Fruit fly (Drosophila melanogaster) whole organism, embryonic: Measurements from ENCODE around the gene CG17028.
A peak's percentile ranks its signal among the peaks of the same experiment; 100 is the strongest.

ENCODE experiments used
- B-H1 ChIP-seq: fragments of 200-800 bp; sonication (Bioruptor generic); IDR thresholded peaks from 3 replicates; pipeline ENCODE4 v1.3.6; 2022; ENCODE audit warnings: missing biosample characterization, missing genetic modification characterization
- CG10431 ChIP-seq: fragments of 200-800 bp; sonication (Bioruptor generic); optimal IDR thresholded peaks from 3 replicates; lab custom pipeline; 2018; ENCODE audit warnings: missing biosample characterization, mild to moderate bottlenecking, missing genetic modification characterization
- CG11093 ChIP-seq: fragments of 200-800 bp; sonication (Bioruptor generic); IDR thresholded peaks from 3 replicates; pipeline ENCODE4 v1.3.6; 2022; ENCODE audit warnings: missing biosample characterization, missing genetic modification characterization
- CG11456 ChIP-seq: fragments of 200-800 bp; sonication (Bioruptor generic); IDR thresholded peaks from 3 replicates; pipeline ENCODE4 v1.3.6; 2022; ENCODE audit warnings: missing biosample characterization, missing genetic modification characterization
- CG12104 ChIP-seq: fragments of 200-800 bp; sonication (Bioruptor generic); optimal IDR thresholded peaks from 3 replicates; lab custom pipeline; 2016; ENCODE audit warnings: missing biosample characterization, missing genetic modification characterization
- CG15601 ChIP-seq: fragments of 200-800 bp; sonication (Bioruptor generic); optimal IDR thresholded peaks from 3 replicates; lab custom pipeline; 2019; ENCODE audit warnings: missing biosample characterization, mild to moderate bottlenecking, missing genetic modification characterization, moderate library complexity
- CG1603 ChIP-seq: fragments of 200-800 bp; sonication (Bioruptor generic); optimal IDR thresholded peaks from 2 replicates; lab custom pipeline; 2019; ENCODE audit warnings: missing biosample characterization, mild to moderate bottlenecking, missing genetic modification characterization, moderate library complexity
- CG17186 ChIP-seq: fragments of 200-800 bp; sonication (Bioruptor generic); optimal IDR thresholded peaks from 3 replicates; lab custom pipeline; 2017; ENCODE audit warnings: missing biosample characterization, missing genetic modification reagents, missing genetic modification characterization
- CG17829 ChIP-seq: fragments of 200-800 bp; optimal IDR thresholded peaks from 2 replicates; lab custom pipeline; 2019; ENCODE audit warnings: missing biosample characterization, mild to moderate bottlenecking, missing genetic modification characterization, moderate library complexity
- CG18011 ChIP-seq: fragments of 200-800 bp; sonication (Bioruptor generic); optimal IDR thresholded peaks from 2 replicates; lab custom pipeline; 2017; ENCODE audit warnings: missing biosample characterization, missing genetic modification characterization, mild to moderate bottlenecking, moderate library complexity, missing genotype
- CG2120 ChIP-seq: fragments of 200-800 bp; sonication (Bioruptor generic); optimal IDR thresholded peaks from 3 replicates; lab custom pipeline; 2016; ENCODE audit warnings: missing biosample characterization, missing genetic modification characterization
- CG2712 ChIP-seq: fragments of 200-800 bp; optimal IDR thresholded peaks from 3 replicates; lab custom pipeline; 2019; ENCODE audit warnings: missing biosample characterization, mild to moderate bottlenecking, missing genetic modification characterization, moderate library complexity
- CG2889 ChIP-seq: fragments of 200-800 bp; sonication (Bioruptor generic); IDR thresholded peaks from 3 replicates; pipeline ENCODE4 v1.3.6; 2022; ENCODE audit warnings: missing biosample characterization, missing genetic modification characterization
- CG3726 ChIP-seq: fragments of 200-800 bp; sonication (Bioruptor generic); IDR thresholded peaks from 3 replicates; pipeline ENCODE4, ENCODE4 v1.3.6; 2022; ENCODE audit warnings: missing biosample characterization, missing genetic modification characterization
- CG6254 ChIP-seq: fragments of 200-800 bp; sonication (Bioruptor generic); optimal IDR thresholded peaks from 3 replicates; lab custom pipeline; 2017; ENCODE audit warnings: mild to moderate bottlenecking, missing biosample characterization, missing genetic modification reagents, missing genetic modification characterization
- CG6654 ChIP-seq: fragments of 200-800 bp; sonication (Bioruptor generic); optimal IDR thresholded peaks from 2 replicates; lab custom pipeline; 2017; ENCODE audit warnings: missing biosample characterization, mild to moderate bottlenecking, missing genetic modification characterization
- CG7987 ChIP-seq: fragments of 200-800 bp; sonication (Bioruptor generic); optimal IDR thresholded peaks from 2 replicates; lab custom pipeline; 2018; ENCODE audit warnings: missing biosample characterization, mild to moderate bottlenecking, missing genetic modification characterization, moderate library complexity
- CG9609 ChIP-seq: fragments of 200-800 bp; sonication (Bioruptor generic); optimal IDR thresholded peaks from 3 replicates; lab custom pipeline; 2016; ENCODE audit warnings: missing biosample characterization, missing genetic modification characterization
- CG9876 ChIP-seq: fragments of 200-800 bp; sonication (Bioruptor generic); optimal IDR thresholded peaks from 2 replicates; lab custom pipeline; 2016; ENCODE audit warnings: missing biosample characterization, missing genetic modification characterization
- CkIIα-i1 ChIP-seq: fragments of 200-800 bp; sonication (Bioruptor generic); IDR thresholded peaks from 2 replicates; pipeline ENCODE4 v1.3.6; 2022; ENCODE audit warnings: missing biosample characterization, missing genetic modification characterization
- D19A ChIP-seq: fragments of 200-800 bp; optimal IDR thresholded peaks from 3 replicates; lab custom pipeline; 2019; ENCODE audit warnings: missing biosample characterization, mild to moderate bottlenecking, missing genetic modification characterization, moderate library complexity
- Eip74EF ChIP-seq, 2 experiments: fragments of 200-800 bp in 1 of 2; fragments of >200 bp in 1 of 2; sonication (Bioruptor generic) in 1 of 2; optimal IDR thresholded peaks; 2 replicates each; lab custom pipeline; 2017 to 2019; ENCODE audit warnings: missing biosample characterization in 2 of 2, missing genetic modification characterization in 2 of 2, mild to moderate bottlenecking in 1 of 2, moderate library complexity in 1 of 2
- Gug ChIP-seq: fragments of 200-800 bp; sonication (Bioruptor generic); IDR thresholded peaks from 4 replicates; pipeline ENCODE4 v1.3.6; 2022; ENCODE audit warnings: missing biosample characterization, missing genetic modification characterization
- Hr3 ChIP-seq: fragments of 200-800 bp; sonication (Bioruptor generic); optimal IDR thresholded peaks from 3 replicates; lab custom pipeline; 2016; ENCODE audit warnings: missing biosample characterization, missing genetic modification characterization
- Hr51 ChIP-seq, 2 experiments: fragments of 200-800 bp; sonication (Bioruptor generic); optimal IDR thresholded peaks; 2 replicates in 1 of 2; 3 replicates in 1 of 2; lab custom pipeline; 2016 to 2018; ENCODE audit warnings: missing biosample characterization in 2 of 2, missing genetic modification characterization in 2 of 2, mild to moderate bottlenecking in 1 of 2, moderate library complexity in 1 of 2
- Nf-YC ChIP-seq: fragments of 200-800 bp; optimal IDR thresholded peaks from 3 replicates; lab custom pipeline; 2019; ENCODE audit warnings: missing biosample characterization, mild to moderate bottlenecking, missing genetic modification characterization, moderate library complexity
- Oaz ChIP-seq: fragments of 200-800 bp; sonication (Bioruptor generic); IDR thresholded peaks from 2 replicates; pipeline ENCODE4 v1.3.6; 2022; ENCODE audit warnings: missing biosample characterization, missing genetic modification characterization
- Ravus ChIP-seq: fragments of 200-800 bp; sonication (Bioruptor generic); IDR thresholded peaks from 2 replicates; pipeline ENCODE4 v1.3.6; 2022; ENCODE audit warnings: missing biosample characterization, missing genetic modification characterization
- Six4 ChIP-seq: fragments of 200-800 bp; sonication (Bioruptor generic); optimal IDR thresholded peaks from 2 replicates; lab custom pipeline; 2016; ENCODE audit warnings: missing biosample characterization, missing genetic modification characterization
- Spps ChIP-seq: fragments of 200-800 bp; sonication (Bioruptor generic); optimal IDR thresholded peaks from 2 replicates; lab custom pipeline; 2018; ENCODE audit warnings: missing biosample characterization, mild to moderate bottlenecking, missing genetic modification characterization
- ase ChIP-seq: fragments of 200-800 bp; sonication (Bioruptor generic); IDR thresholded peaks from 3 replicates; pipeline ENCODE4 v1.3.6; 2022; ENCODE audit warnings: missing biosample characterization, missing genetic modification characterization
- bsh ChIP-seq, 2 experiments: fragments of 200-800 bp; sonication (Bioruptor generic); optimal IDR thresholded peaks; 2 replicates each; lab custom pipeline; 2017 to 2018; ENCODE audit warnings: mild to moderate bottlenecking in 2 of 2, missing biosample characterization in 2 of 2, missing genetic modification characterization in 2 of 2, moderate library complexity in 1 of 2
- chn ChIP-seq: fragments of 200-800 bp; sonication (Bioruptor generic); optimal IDR thresholded peaks from 2 replicates; lab custom pipeline; 2016; ENCODE audit warnings: missing biosample characterization, missing genetic modification characterization
- dati ChIP-seq: fragments of 200-800 bp; sonication (Bioruptor generic); IDR thresholded peaks from 2 replicates; pipeline ENCODE4 v1.3.6; 2022; ENCODE audit warnings: missing biosample characterization, missing genetic modification characterization
- esg ChIP-seq: fragments of 200-800 bp; sonication (Bioruptor generic); conservative IDR thresholded peaks from 2 replicates; pipeline ENCODE4 v1.3.6; 2022; ENCODE audit warnings: missing biosample characterization, missing genetic modification characterization
- eve ChIP-seq, 2 experiments: fragments of >200 bp; optimal IDR thresholded peaks; 2 replicates each; lab custom pipeline; 2017; ENCODE audit warnings: missing biosample characterization in 2 of 2, missing genetic modification characterization in 2 of 2
- exex ChIP-seq: fragments of 200-800 bp; sonication (Bioruptor generic); optimal IDR thresholded peaks from 4 replicates; lab custom pipeline; 2018; ENCODE audit warnings: missing biosample characterization, mild to moderate bottlenecking, missing genetic modification characterization, moderate library complexity
- gce ChIP-seq: fragments of 200-800 bp; sonication (Bioruptor generic); IDR thresholded peaks from 3 replicates; pipeline ENCODE4 v1.3.6; 2022; ENCODE audit warnings: missing biosample characterization, missing genetic modification characterization
- luna ChIP-seq: fragments of 200-800 bp; sonication (Bioruptor generic); optimal IDR thresholded peaks from 2 replicates; lab custom pipeline; 2016; ENCODE audit warnings: missing biosample characterization, missing genetic modification characterization
- mirr ChIP-seq: fragments of 200-800 bp; sonication (Bioruptor generic); optimal IDR thresholded peaks from 3 replicates; lab custom pipeline; 2018; ENCODE audit warnings: missing biosample characterization, mild to moderate bottlenecking, missing genetic modification characterization
- otp ChIP-seq: fragments of 200-800 bp; sonication (Bioruptor generic); IDR thresholded peaks from 3 replicates; pipeline ENCODE4, ENCODE4 v1.3.6; 2022; ENCODE audit warnings: missing biosample characterization, missing genetic modification characterization
- p53 ChIP-seq: fragments of 200-800 bp; sonication (Bioruptor generic); optimal IDR thresholded peaks from 2 replicates; lab custom pipeline; 2016; ENCODE audit warnings: missing biosample characterization, missing genetic modification characterization
- phol ChIP-seq: fragments of 200-800 bp; sonication (Bioruptor generic); optimal IDR thresholded peaks from 3 replicates; lab custom pipeline; 2018; ENCODE audit warnings: missing biosample characterization, mild to moderate bottlenecking, missing genetic modification characterization, moderate library complexity
- psq ChIP-seq: fragments of 200-800 bp; sonication (Bioruptor generic); optimal IDR thresholded peaks from 2 replicates; lab custom pipeline; 2017; ENCODE audit warnings: missing biosample characterization, missing genetic modification characterization
- sd ChIP-seq: fragments of 200-800 bp; sonication (Bioruptor generic); optimal IDR thresholded peaks from 3 replicates; lab custom pipeline; 2018; ENCODE audit warnings: missing biosample characterization, mild to moderate bottlenecking, missing genetic modification characterization, moderate library complexity
- slbo ChIP-seq: fragments of 200-800 bp; sonication (Bioruptor generic); IDR thresholded peaks from 2 replicates; pipeline ENCODE4 v1.3.6; 2022; ENCODE audit warnings: missing biosample characterization, missing genetic modification characterization
- stc ChIP-seq: fragments of 200-800 bp; sonication (Bioruptor generic); IDR thresholded peaks from 2 replicates; pipeline ENCODE4 v1.3.6; 2022; ENCODE audit warnings: missing biosample characterization, missing genetic modification characterization
- tin ChIP-seq: fragments of 200-800 bp; sonication (Bioruptor generic); optimal IDR thresholded peaks from 3 replicates; lab custom pipeline; 2016; ENCODE audit warnings: missing biosample characterization, missing genetic modification characterization
- yki ChIP-seq: fragments of >200 bp; optimal IDR thresholded peaks from 3 replicates; lab custom pipeline; 2018

The CG17028 gene

DNA sequence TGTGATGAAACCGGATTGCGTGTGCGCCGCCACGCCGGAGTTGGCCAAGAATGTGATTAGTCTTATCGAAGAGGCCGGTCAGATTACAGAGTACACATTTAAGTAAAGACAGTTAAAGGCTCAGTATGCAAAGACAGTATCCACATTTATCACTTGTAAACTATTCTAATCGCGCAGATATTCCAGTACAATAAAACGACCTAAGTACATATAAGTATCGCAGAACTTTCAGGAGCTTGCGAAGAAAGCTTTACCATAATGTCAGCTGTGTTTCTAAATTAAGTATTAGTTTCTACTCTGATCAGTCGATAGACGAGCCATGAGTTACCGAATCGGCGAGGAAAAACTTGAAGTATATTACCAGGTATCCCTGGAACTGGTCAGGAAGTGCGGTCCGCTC lies at the start of gene CG17028:
CG17028 (plus strand) TSS at position 301 of the 400 bp plus-strand sequence.
- TF ChIP-seq otp (GFP tag; lab: Robert Waterston, UW), result no peak
- TF ChIP-seq exex (tag; lab: Kevin White, UChicago), result peak; percentile 48
- TF ChIP-seq sd (tag; lab: Kevin White, UChicago), result peak; percentile 22
- peak; percentile 66 for TF ChIP-seq mirr
- TF ChIP-seq, all 482 proteins: peak for 3

DNA sequence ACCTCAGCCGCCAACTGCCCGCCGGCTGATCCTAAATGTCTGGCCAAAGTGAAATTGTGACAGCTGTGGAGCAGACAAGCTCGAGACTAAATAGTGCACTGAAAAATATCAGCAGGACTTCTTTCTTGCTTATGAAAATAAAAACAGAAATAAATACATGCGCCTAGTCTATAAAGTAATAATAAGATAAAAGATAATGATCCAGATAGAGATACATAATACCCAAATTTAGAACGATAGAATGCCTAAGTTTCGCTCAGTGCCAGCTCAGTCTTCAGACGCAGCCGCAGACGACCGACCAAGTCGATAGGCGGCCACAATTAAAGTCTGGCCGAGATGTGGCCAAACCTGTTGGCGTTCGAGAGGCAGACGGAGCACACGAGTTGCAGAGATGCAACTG lies 37.5 kb upstream of the CG17028 start:
- TF ChIP-seq CG10431 (GFP tag; lab: Kevin White, UChicago) (no peak), CG1603 (tag; lab: Kevin White, UChicago) (peak; percentile 30), CG6654 (GFP tag; lab: Kevin White, UChicago) (peak; percentile 32), slbo (peak; percentile 70), dati (no peak), CkIIα-i1 (GFP tag; lab: Robert Waterston, UW) (peak; percentile 47; the same call in 1 of the 2 replicates), yki (lab: Kevin White, UChicago) (no peak), stc (GFP tag; lab: Robert Waterston, UW) (peak; percentile 68), CG17829 (tag; lab: Kevin White, UChicago) (peak; percentile 57), CG6254 (GFP tag; lab: Kevin White, UChicago) (peak; percentile 62), B-H1 (GFP tag; lab: Robert Waterston, UW) (peak; percentile 35; the same call in 2 of the 3 replicates), D19A (tag; lab: Kevin White, UChicago) (peak; percentile 17), gce (GFP tag; lab: Robert Waterston, UW) (peak; percentile 55; the same call in 1 of the 3 replicates), Gug (no peak), eve (GFP tag; optimal IDR thresholded peaks at IDR 0.05; lab: Kevin White, UChicago) (peak in 1 of 2 experiments; percentile 26), p53 (GFP tag; lab: Kevin White, UChicago) (no peak), CG2712 (tag; lab: Kevin White, UChicago) (peak; percentile 79), Hr3 (GFP tag; lab: Kevin White, UChicago) (peak; percentile 63), phol (tag; lab: Kevin White, UChicago) (peak; percentile 48), CG12104 (GFP tag; lab: Kevin White, UChicago) (peak; percentile 31), Spps (tag; lab: Kevin White, UChicago) (no peak), CG9609 (peak; percentile 25), CG7987 (no peak), CG18011 (GFP tag; lab: Kevin White, UChicago) (no peak), bsh (GFP tag; optimal IDR thresholded peaks at IDR 0.05; lab: Kevin White, UChicago) (peak in 1 of 2 experiments; percentile 80), Hr51 (GFP tag; optimal IDR thresholded peaks at IDR 0.05; lab: Kevin White, UChicago) (peak in 1 of 2 experiments; percentile 70), CG9876 (GFP tag; lab: Kevin White, UChicago) (no peak), Nf-YC (tag; lab: Kevin White, UChicago) (peak; percentile 5), CG11456 (GFP tag; lab: Robert Waterston, UW) (0 out of 3 replicates have a peak, but pooled peaks have one; percentile 40), esg (GFP tag; lab: Robert Waterston, UW) (peak; percentile 78), Eip74EF (GFP tag; optimal IDR thresholded peaks at IDR 0.05; lab: Kevin White, UChicago) (peak in 1 of 2 experiments; percentile 65), Six4 (GFP tag; lab: Kevin White, UChicago) (peak; percentile 63), CG3726 (GFP tag; lab: Robert Waterston, UW) (peak; percentile 62; the same call in 2 of the 3 replicates), CG11093 (GFP tag; lab: Robert Waterston, UW) (peak; percentile 55; the same call in 2 of the 3 replicates), luna (no peak), tin (GFP tag; lab: Kevin White, UChicago) (peak; percentile 70), CG2120 (GFP tag; lab: Kevin White, UChicago) (peak; percentile 15), ase (GFP tag; lab: Robert Waterston, UW) (peak; percentile 62; the same call in 2 of the 3 replicates), Ravus (peak; percentile 14), Oaz (GFP tag; lab: Robert Waterston, UW) (0 out of 2 replicates have a peak, but pooled peaks have one; percentile 26), chn (GFP tag; lab: Kevin White, UChicago) (peak; percentile 38), psq (no peak), CG15601 (tag; lab: Kevin White, UChicago) (peak; percentile 47), CG17186 (GFP tag; lab: Kevin White, UChicago) (no peak), CG2889 (0 out of 3 replicates have a peak, but pooled peaks have one; percentile 41)
